Worm (Caenorhabditis elegans) whole organism, L4 larva: ENCODE results near the gene T22F3.12.

Experiments
- F10B5.3 ChIP-seq: sonication (generic microtip); optimal IDR thresholded peaks from 2 replicates; lab custom pipeline; 2016; ENCODE audit warnings: mild to moderate bottlenecking, missing genetic modification characterization, missing compliant biosample characterization
- ZK546.5 ChIP-seq, 2 experiments: sonication (generic microtip); optimal IDR thresholded peaks; 2 replicates each; lab custom pipeline; 2017; ENCODE audit warnings: missing biosample characterization in 2 of 2, missing genetic modification characterization in 2 of 2
- aly-2 ChIP-seq: sonication (generic microtip); optimal IDR thresholded peaks from 2 replicates; lab custom pipeline; 2018; ENCODE audit warnings: missing biosample characterization, missing genetic modification characterization
- arid-1 ChIP-seq: fragments of 200-800 bp; sonication (Bioruptor generic); conservative IDR thresholded peaks from 2 replicates; pipeline ENCODE4 v1.3.6; 2022; ENCODE audit warnings: missing genetic modification reagents, missing genetic modification characterization, missing compliant biosample characterization
- attf-4 ChIP-seq: sonication (generic microtip); optimal IDR thresholded peaks from 3 replicates; lab custom pipeline; 2017; ENCODE audit warnings: missing biosample characterization, missing genetic modification characterization
- ceh-20 ChIP-seq: fragments of 200-800 bp; sonication (Bioruptor generic); IDR thresholded peaks from 2 replicates; pipeline ENCODE4 v1.3.6; 2022; ENCODE audit warnings: missing genetic modification reagents, missing genetic modification characterization, missing compliant biosample characterization
- ceh-32 ChIP-seq: sonication (generic microtip); optimal IDR thresholded peaks from 2 replicates; lab custom pipeline; 2016; ENCODE audit warnings: mild to moderate bottlenecking, missing genetic modification characterization, missing compliant biosample characterization; ENCODE audit not compliant: poor library complexity
- ceh-82 ChIP-seq: sonication (generic microtip); optimal IDR thresholded peaks from 2 replicates; lab custom pipeline; 2017; ENCODE audit warnings: missing biosample characterization, missing genetic modification characterization
- ctbp-1 ChIP-seq: fragments of 200-800 bp; sonication (Bioruptor generic); IDR thresholded peaks from 2 replicates; pipeline ENCODE4 v1.3.6; 2022; ENCODE audit warnings: missing genetic modification reagents, missing genetic modification characterization, missing compliant biosample characterization
- dpl-1 ChIP-seq: fragments of 150-350 bp; optimal IDR thresholded peaks from 2 replicates; lab custom pipeline; 2014; ENCODE audit warnings: missing biosample characterization, missing genetic modification reagents, missing genetic modification characterization
- duxl-1 ChIP-seq: sonication (generic microtip); optimal IDR thresholded peaks from 2 replicates; lab custom pipeline; 2016; ENCODE audit warnings: mild to moderate bottlenecking, missing genetic modification characterization, moderate library complexity, missing compliant biosample characterization; ENCODE audit not compliant: poor library complexity
- hlh-11 ChIP-seq: fragments of 200-800 bp; sonication (Bioruptor generic); optimal IDR thresholded peaks from 2 replicates; lab custom pipeline; 2018; ENCODE audit warnings: mild to moderate bottlenecking, missing genetic modification characterization, missing compliant biosample characterization
- hmg-1.1 ChIP-seq: fragments of 200-800 bp; sonication (Bioruptor generic); IDR thresholded peaks from 2 replicates; pipeline ENCODE4 v1.3.6; 2022; ENCODE audit warnings: missing genetic modification reagents, missing genetic modification characterization, missing compliant biosample characterization
- jun-1 ChIP-seq: fragments of 150-350 bp; optimal IDR thresholded peaks from 2 replicates; lab custom pipeline; 2014; ENCODE audit warnings: missing biosample characterization, missing genetic modification reagents, missing genetic modification characterization
- lin-1 ChIP-seq: fragments of 200-800 bp; sonication (Bioruptor generic); IDR thresholded peaks from 2 replicates; pipeline ENCODE4 v1.3.6; 2022; ENCODE audit warnings: missing genetic modification reagents, missing genetic modification characterization, missing compliant biosample characterization
- lin-38 ChIP-seq: fragments of 200-800 bp; sonication (Bioruptor generic); IDR thresholded peaks from 2 replicates; pipeline ENCODE4 v1.3.6; 2022; ENCODE audit warnings: missing genetic modification reagents, missing genetic modification characterization, missing compliant biosample characterization
- lir-3 ChIP-seq: sonication (generic microtip); optimal IDR thresholded peaks from 2 replicates; lab custom pipeline; 2016; ENCODE audit warnings: mild to moderate bottlenecking, missing genetic modification characterization, missing compliant biosample characterization
- madf-9 ChIP-seq: fragments of 200-800 bp; sonication (Bioruptor generic); conservative IDR thresholded peaks from 2 replicates; pipeline ENCODE4 v1.3.6; 2022; ENCODE audit warnings: missing genetic modification reagents, missing genetic modification characterization, missing compliant biosample characterization
- mdt-29 ChIP-seq: fragments of 200-800 bp; sonication (Bioruptor generic); IDR thresholded peaks from 2 replicates; pipeline ENCODE4 v1.3.6; 2022; ENCODE audit warnings: missing genetic modification reagents, missing genetic modification characterization, missing compliant biosample characterization
- mes-2 ChIP-seq: sonication (generic microtip); optimal IDR thresholded peaks from 2 replicates; lab custom pipeline; 2016; ENCODE audit warnings: missing genotype, mild to moderate bottlenecking, missing genetic modification characterization, missing compliant biosample characterization; ENCODE audit not compliant: poor library complexity, severe bottlenecking
- mxl-2 ChIP-seq: fragments of 200-800 bp; sonication (Bioruptor generic); conservative IDR thresholded peaks from 2 replicates; pipeline ENCODE4 v1.3.6; 2022; ENCODE audit warnings: missing genetic modification reagents, missing genetic modification characterization, missing compliant biosample characterization
- mxl-3 ChIP-seq: fragments of 200-800 bp; sonication (Bioruptor generic); optimal IDR thresholded peaks from 2 replicates; lab custom pipeline; 2018; ENCODE audit warnings: mild to moderate bottlenecking, missing genetic modification characterization, missing compliant biosample characterization
- nhr-102 ChIP-seq: sonication (generic microtip); optimal IDR thresholded peaks from 2 replicates; lab custom pipeline; 2016; ENCODE audit warnings: mild to moderate bottlenecking, missing genetic modification characterization, moderate library complexity, missing compliant biosample characterization
- nhr-237 ChIP-seq: sonication (generic microtip); optimal IDR thresholded peaks from 2 replicates; lab custom pipeline; 2017; ENCODE audit warnings: missing biosample characterization, missing genetic modification characterization
- nhr-48 ChIP-seq: sonication (generic microtip); optimal IDR thresholded peaks from 2 replicates; lab custom pipeline; 2016; ENCODE audit warnings: mild to moderate bottlenecking, missing genetic modification characterization, missing compliant biosample characterization
- nhr-77 ChIP-seq: fragments of 150-350 bp; optimal IDR thresholded peaks from 2 replicates; lab custom pipeline; 2014; ENCODE audit warnings: missing biosample characterization, missing genetic modification characterization
- pha-4 ChIP-seq, 2 experiments: fragments of 150-350 bp in 1 of 2; fragments of 200-800 bp in 1 of 2; sonication (Bioruptor generic) in 1 of 2; IDR thresholded peaks in 1 of 2; optimal IDR thresholded peaks in 1 of 2; 2 replicates each; pipeline versions ENCODE4 v1.3.6 to Lab custom; 2014 to 2022; ENCODE audit warnings: missing genetic modification characterization in 2 of 2, missing genetic modification reagents in 2 of 2, missing biosample characterization in 1 of 2, missing compliant biosample characterization in 1 of 2
- php-3 ChIP-seq: fragments of 200-800 bp; sonication (Bioruptor generic); IDR thresholded peaks from 2 replicates; pipeline ENCODE4 v1.3.6; 2022; ENCODE audit warnings: missing genetic modification reagents, missing genetic modification characterization, missing compliant biosample characterization
- pqm-1 ChIP-seq: sonication (generic microtip); optimal IDR thresholded peaks from 2 replicates; lab custom pipeline; 2017; ENCODE audit warnings: missing biosample characterization, missing genetic modification characterization
- saeg-2 ChIP-seq: fragments of 200-800 bp; sonication (Bioruptor generic); IDR thresholded peaks from 2 replicates; pipeline ENCODE4 v1.3.6; 2022; ENCODE audit warnings: missing genetic modification reagents, missing genetic modification characterization, missing compliant biosample characterization
- skn-1 ChIP-seq: fragments of 150-350 bp; optimal IDR thresholded peaks from 2 replicates; lab custom pipeline; 2014; ENCODE audit warnings: missing biosample characterization, missing genetic modification characterization
- snpc-4 ChIP-seq: fragments of 150-350 bp; optimal IDR thresholded peaks from 2 replicates; lab custom pipeline; 2014; ENCODE audit warnings: missing biosample characterization, missing genetic modification characterization
- spr-3 ChIP-seq: fragments of 200-800 bp; sonication (Bioruptor generic); optimal IDR thresholded peaks from 2 replicates; lab custom pipeline; 2018; ENCODE audit warnings: mild to moderate bottlenecking, missing genetic modification characterization, missing compliant biosample characterization
- tag-97 ChIP-seq: fragments of 200-800 bp; sonication (Bioruptor generic); IDR thresholded peaks from 2 replicates; pipeline ENCODE4 v1.3.6; 2022; ENCODE audit warnings: missing genetic modification characterization, missing compliant biosample characterization
- tra-1 ChIP-seq: fragments of 200-800 bp; sonication (Bioruptor generic); IDR thresholded peaks from 2 replicates; pipeline ENCODE4 v1.3.6; 2022; ENCODE audit warnings: missing genetic modification reagents, missing genetic modification characterization, missing compliant biosample characterization
- unc-130 ChIP-seq: sonication (generic microtip); optimal IDR thresholded peaks from 2 replicates; lab custom pipeline; 2016; ENCODE audit warnings: missing genetic modification reagents, missing genetic modification characterization, missing compliant biosample characterization
- unc-62 ChIP-seq, 3 experiments: fragments of 150-350 bp in 1 of 3; sonication (generic microtip); optimal IDR thresholded peaks in 2 of 3; peaks in 1 of 3; 1 replicate in 1 of 3; 2 replicates in 2 of 3; lab custom pipeline; 2014 to 2017; ENCODE audit warnings: missing biosample characterization in 3 of 3, missing genetic modification characterization in 3 of 3, missing genetic modification reagents in 3 of 3, missing genotype in 1 of 3
- vab-7 ChIP-seq: fragments of 200-800 bp; sonication (Bioruptor generic); IDR thresholded peaks from 2 replicates; pipeline ENCODE4 v1.3.6; 2022; ENCODE audit warnings: missing genetic modification reagents, missing genetic modification characterization, missing compliant biosample characterization
- zfp-2 ChIP-seq: sonication (generic microtip); optimal IDR thresholded peaks from 2 replicates; lab custom pipeline; 2016; ENCODE audit warnings: mild to moderate bottlenecking, missing genetic modification characterization, missing compliant biosample characterization
- zfp-3 ChIP-seq: fragments of 200-800 bp; sonication (Bioruptor generic); conservative IDR thresholded peaks from 2 replicates; pipeline ENCODE4 v1.3.6; 2022; ENCODE audit warnings: missing genetic modification reagents, missing genetic modification characterization, missing compliant biosample characterization

T22F3.12 gene

ce11 chrV:3592099-3592498 is at the start of gene T22F3.12:
TSS of gene T22F3.12 (minus strand) at chrV:3592199.
- TF ChIP-seq F10B5.3 (tag; lab: Kevin White, UChicago) (no peak), mxl-2 (no peak), pha-4 (GFP tag; IDR thresholded peaks at IDR 0.05; lab: Robert Waterston, UW) (no peak), pha-4 (tag; optimal IDR thresholded peaks at IDR 0.05; lab: Kevin White, UChicago) (no peak), snpc-4 (tag; lab: Kevin White, UChicago) (no peak), pqm-1 (tag; lab: Kevin White, UChicago) (no peak), mdt-29 (GFP tag; lab: Robert Waterston, UW) (no peak), zfp-2 (tag; lab: Kevin White, UChicago) (no peak), mes-2 (tag; lab: Kevin White, UChicago) (no peak), nhr-48 (tag; lab: Kevin White, UChicago) (no peak), php-3 (GFP tag; lab: Robert Waterston, UW) (no peak), nhr-77 (tag; lab: Kevin White, UChicago) (no peak), madf-9 (GFP tag; lab: Robert Waterston, UW) (no peak), ZK546.5 (tag; optimal IDR thresholded peaks at IDR 0.05; lab: Kevin White, UChicago) (no peak), jun-1 (tag; lab: Kevin White, UChicago) (no peak), arid-1 (GFP tag; lab: Robert Waterston, UW) (no peak), aly-2 (tag; lab: Kevin White, UChicago) (no peak), zfp-3 (GFP tag; lab: Robert Waterston, UW) (no peak)

- TF ChIP-seq nhr-77 (tag; lab: Kevin White, UChicago) (no peak), nhr-237 (tag; lab: Kevin White, UChicago) (no peak), ceh-82 (tag; lab: Kevin White, UChicago) (no peak), nhr-102 (tag; lab: Kevin White, UChicago) (no peak), nhr-48 (tag; lab: Kevin White, UChicago) (no peak), skn-1 (tag; lab: Kevin White, UChicago) (no peak), mdt-29 (GFP tag; lab: Robert Waterston, UW) (no peak), lin-1 (GFP tag; lab: Robert Waterston, UW) (no peak), saeg-2 (no peak)
These were observed 47.9 kb upstream of the T22F3.12 start for ce11 chrV:3639873-3640272.

- TF ChIP-seq mdt-29 (GFP tag; lab: Robert Waterston, UW), result no peak
- TF ChIP-seq spr-3 (GFP tag; lab: Kevin White, UChicago), result no peak
- TF ChIP-seq lin-38 (GFP tag; lab: Robert Waterston, UW), result no peak
- TF ChIP-seq ctbp-1 (GFP tag; lab: Robert Waterston, UW), result no peak
- no peak for TF ChIP-seq lir-3 (tag; lab: Kevin White, UChicago)
- no peak for TF ChIP-seq ceh-32
- TF ChIP-seq php-3 (GFP tag; lab: Robert Waterston, UW), result no peak
- TF ChIP-seq aly-2 (tag; lab: Kevin White, UChicago), result no peak
- TF ChIP-seq mes-2 (tag; lab: Kevin White, UChicago), result no peak
These were observed 45.1 kb upstream of the T22F3.12 start, which contains the start of gene srx-41 for ce11 chrV:3637086-3637485. TSS of gene srx-41 (minus strand) at chrV:3637186.

ce11 chrV:3634293-3635016 is 42.5 kb upstream of the T22F3.12 start:
- peak; percentile 91 for TF ChIP-seq nhr-102 (tag; lab: Kevin White, UChicago)
- TF ChIP-seq pha-4 (GFP tag; IDR thresholded peaks at IDR 0.05; lab: Robert Waterston, UW), result no peak
- no peak for TF ChIP-seq pha-4 (tag; optimal IDR thresholded peaks at IDR 0.05; lab: Kevin White, UChicago)
- TF ChIP-seq duxl-1 (tag; lab: Kevin White, UChicago), result peak; percentile 42
- 0 out of 2 replicates have a peak, but pooled peaks have one; percentile 12 for TF ChIP-seq lin-1 (GFP tag; lab: Robert Waterston, UW)
- TF ChIP-seq vab-7 (GFP tag; lab: Robert Waterston, UW), result no peak
- no peak for TF ChIP-seq attf-4 (tag; lab: Kevin White, UChicago)
- TF ChIP-seq mxl-3 (GFP tag; lab: Kevin White, UChicago), result peak; percentile 59
- TF ChIP-seq pqm-1 (tag; lab: Kevin White, UChicago), result peak; percentile 76
- TF ChIP-seq tra-1, result no peak
- peak; percentile 78 for TF ChIP-seq hlh-11 (tag; lab: Kevin White, UChicago)
- peak in 1 of 2 experiments; percentile 89 for TF ChIP-seq unc-62 (GFP tag; optimal IDR thresholded peaks at IDR 0.05 in 1 of 2; lab: Kevin White, UChicago)
- TF ChIP-seq unc-62 (tag; optimal IDR thresholded peaks at IDR 0.05; lab: Kevin White, UChicago), result no peak
- TF ChIP-seq ceh-20, result 0 out of 2 replicates have a peak, but pooled peaks have one; percentile 7
- peak; percentile 79 for TF ChIP-seq nhr-48 (tag; lab: Kevin White, UChicago)
- TF ChIP-seq madf-9 (GFP tag; lab: Robert Waterston, UW), result no peak
- TF ChIP-seq php-3 (GFP tag; lab: Robert Waterston, UW), result 0 out of 2 replicates have a peak, but pooled peaks have one; percentile 60
- no peak for TF ChIP-seq unc-130 (GFP tag; lab: Kevin White, UChicago)
- TF ChIP-seq tag-97, result no peak
- 0 out of 2 replicates have a peak, but pooled peaks have one; percentile 6 for TF ChIP-seq hmg-1.1 (GFP tag; lab: Robert Waterston, UW)
- TF ChIP-seq dpl-1 (GFP tag; lab: Kevin White, UChicago), result no peak
